Worm (Caenorhabditis elegans) whole organism, L4/young adult: Measurements from ENCODE around the gene cpg-2.

ENCODE experiments used
- dao-5 ChIP-seq: sonication (generic microtip); optimal IDR thresholded peaks from 2 replicates; lab custom pipeline; 2016; ENCODE audit warnings: missing genotype, missing genetic modification characterization, moderate library complexity, missing compliant biosample characterization
- him-1 ChIP-seq: sonication (generic microtip); optimal IDR thresholded peaks from 2 replicates; lab custom pipeline; 2016; ENCODE audit warnings: missing genotype, missing genetic modification reagents, missing genetic modification characterization, missing compliant biosample characterization

DNA sequence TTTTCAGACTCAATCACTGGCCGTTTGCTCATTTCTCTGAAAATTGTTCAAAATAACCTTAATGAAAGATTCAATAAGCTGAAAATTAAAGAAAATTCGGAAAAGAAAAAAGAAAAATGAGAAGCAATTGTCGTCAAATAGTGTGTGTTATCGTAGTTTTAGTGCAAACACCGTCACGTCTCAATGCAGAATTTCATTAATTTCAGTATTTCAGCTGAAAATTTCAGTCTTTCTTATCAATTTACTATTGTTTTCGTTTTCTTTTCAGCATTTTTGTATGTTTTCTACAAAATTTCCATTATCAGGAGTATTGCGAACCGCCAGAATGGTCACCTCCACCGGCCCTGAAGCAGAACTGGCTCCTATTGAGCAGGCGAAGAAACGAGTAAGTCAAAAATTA, 19.1 kb upstream of the cpg-2 start, which contains the start of the genes B0280.9 and rpia-1:
- TF ChIP-seq dao-5 (tag; lab: Kevin White, UChicago) (no peak), him-1 (tag; lab: Kevin White, UChicago) (no peak)
